Worm (Caenorhabditis elegans): Measurements from ENCODE around the gene sos-1.

DNA sequence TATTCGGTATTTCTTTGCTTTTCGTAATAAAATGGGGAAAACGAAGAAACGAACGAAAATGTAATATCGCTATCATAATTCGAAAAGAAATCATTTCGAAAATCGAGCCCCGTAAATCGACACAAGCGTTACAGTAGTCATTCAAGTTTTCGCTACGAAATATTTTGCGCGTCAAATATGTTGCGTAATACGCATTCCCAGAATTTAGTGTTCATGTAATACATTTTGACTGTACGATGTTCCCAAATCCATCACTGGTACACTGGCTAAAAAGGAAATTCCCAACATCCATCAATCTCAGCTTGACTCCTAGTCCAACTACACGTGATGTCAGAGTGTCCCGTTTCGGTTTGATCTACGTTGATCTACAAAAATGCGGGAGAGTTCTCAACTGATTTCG is 21.2 kb downstream of the sos-1 start:
- TF ChIP-seq fos-1 (tag; optimal IDR thresholded peaks at IDR 0.05) (no peak), unc-62 (GFP tag; optimal IDR thresholded peaks at IDR 0.05) (no peak), skn-1 (tag; optimal IDR thresholded peaks at IDR 0.05) (no peak), jun-1 (tag; optimal IDR thresholded peaks at IDR 0.05) (no peak), R02D3.7 (tag; optimal IDR thresholded peaks at IDR 0.05) (no peak), nhr-67 (tag; optimal IDR thresholded peaks at IDR 0.05) (no peak), daf-12 (tag; optimal IDR thresholded peaks at IDR 0.05) (no peak), nhr-25 (tag; optimal IDR thresholded peaks at IDR 0.05) (no peak), zag-1 (tag; optimal IDR thresholded peaks at IDR 0.05) (no peak)
